Fruit fly (Drosophila melanogaster): Measurements from ENCODE around the gene JMJD6.

DNA sequence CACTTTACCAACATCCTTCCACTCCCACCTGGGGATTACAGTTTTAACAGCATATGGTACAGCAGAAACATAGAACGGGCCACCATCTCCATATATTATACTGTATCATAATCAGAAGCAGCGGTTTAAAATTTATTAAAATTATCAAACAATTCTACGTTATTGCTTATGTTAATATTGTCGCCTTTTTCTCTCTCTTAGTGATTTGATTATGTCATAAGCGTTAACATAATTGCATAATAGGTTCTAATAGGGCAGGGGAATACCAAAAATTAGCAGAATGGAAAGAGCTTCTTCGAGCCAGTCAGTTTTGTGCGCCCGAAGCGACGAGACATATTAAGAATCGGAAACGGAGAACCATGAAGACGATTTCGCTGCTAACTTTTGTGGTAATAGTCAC is 30.5 kb downstream of the JMJD6 start, which contains the start of gene CG13862:
- no peak for TF ChIP-seq pan (optimal IDR thresholded peaks at IDR 0.05)
- TF ChIP-seq Dll (optimal IDR thresholded peaks at IDR 0.05), result no peak
- no peak for TF ChIP-seq psq (optimal IDR thresholded peaks at IDR 0.05)
- TF ChIP-seq EcR (GFP tag; optimal IDR thresholded peaks at IDR 0.05), result no peak
- TF ChIP-seq CG8478 (optimal IDR thresholded peaks at IDR 0.05), result no peak
